Fruit fly (Drosophila melanogaster) whole organism, pupa: ENCODE results near the gene CG33796.

Source experiments
- CG10348 ChIP-seq: fragments of 200-800 bp; sonication (Bioruptor generic); IDR thresholded peaks from 2 replicates; pipeline ENCODE4 v1.3.6; 2022; ENCODE audit warnings: missing biosample characterization, missing genetic modification characterization
- EcR ChIP-seq: fragments of 200-800 bp; sonication (Bioruptor generic); optimal IDR thresholded peaks from 3 replicates; lab custom pipeline; 2019; ENCODE audit warnings: missing biosample characterization, missing genetic modification characterization, mild to moderate bottlenecking, moderate library complexity, missing genetic modification reagents
- Ets98B ChIP-seq: fragments of 200-800 bp; sonication (Bioruptor generic); IDR thresholded peaks from 2 replicates; pipeline ENCODE4 v1.3.6; 2022; ENCODE audit warnings: missing biosample characterization, missing genetic modification characterization
- gl ChIP-seq: fragments of 200-800 bp; sonication (Bioruptor generic); optimal IDR thresholded peaks from 2 replicates; lab custom pipeline; 2018; ENCODE audit warnings: missing biosample characterization, mild to moderate bottlenecking, missing genetic modification characterization

DNA sequence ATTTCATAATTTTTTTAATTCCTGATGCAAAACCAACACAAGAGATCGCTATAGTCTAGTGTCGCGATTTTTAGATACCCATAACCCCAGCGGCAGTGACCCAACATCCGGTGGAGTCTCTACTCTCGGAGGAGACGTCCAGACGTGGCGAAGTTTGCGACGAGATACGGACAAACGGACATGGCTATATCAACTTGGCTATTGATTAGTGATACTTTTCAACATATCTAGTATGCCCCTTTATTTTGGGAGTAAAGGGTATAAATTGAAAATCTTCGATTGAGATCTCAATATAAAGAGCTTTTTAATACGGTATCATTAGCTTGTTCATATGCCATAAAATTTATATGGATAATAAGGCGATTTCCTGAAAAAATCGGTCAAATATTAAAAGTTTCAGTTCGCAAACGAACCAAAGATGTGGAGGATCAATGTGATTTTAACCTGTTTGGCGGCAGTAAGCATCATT is 27.6 kb upstream of the CG33796 start, which contains the start of gene CG33687:
- TF ChIP-seq Ets98B (GFP tag; lab: Robert Waterston, UW) (no peak), gl (tag; lab: Kevin White, UChicago) (no peak), CG10348 (no peak), EcR (no peak)
